Fruit fly (Drosophila melanogaster): ENCODE measurements around the gene CG4619.

The CG4619 gene

DNA sequence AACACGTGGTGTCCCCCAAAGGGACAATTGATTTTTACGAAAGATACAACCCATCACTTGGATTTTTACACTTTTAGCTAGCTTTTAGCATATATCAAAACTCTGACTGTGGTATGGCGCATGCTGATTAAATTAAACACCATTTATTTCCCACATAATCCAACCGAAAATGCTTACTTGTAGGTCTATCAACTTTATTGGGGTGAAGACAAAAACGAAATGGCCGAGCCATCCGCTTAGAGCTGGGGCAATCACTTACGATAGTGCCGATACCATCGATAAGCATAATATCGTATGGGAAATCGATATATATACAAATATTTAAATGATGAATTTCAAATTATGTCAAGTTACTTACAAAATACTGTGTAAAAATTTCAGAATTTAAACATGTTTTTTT is 41.4 kb upstream of the CG4619 start, which contains the start of gene RpS2 (continued):
- TF ChIP-seq dmrt11E (tag; optimal IDR thresholded peaks at IDR 0.05) (peak; percentile 29), E2f1 (GFP tag; IDR thresholded peaks at IDR 0.05) (no peak), stwl (tag; optimal IDR thresholded peaks at IDR 0.05) (peak; percentile 66), CrebB (tag; optimal IDR thresholded peaks at IDR 0.05) (peak; percentile 67), Adf1 (GFP tag; IDR thresholded peaks at IDR 0.05) (peak; percentile 40; the same call in 1 of the 2 replicates), nau (GFP tag; optimal IDR thresholded peaks at IDR 0.05) (peak; percentile 64), Antp (GFP tag; optimal IDR thresholded peaks at IDR 0.05) (no peak), Hmr (GFP tag; optimal IDR thresholded peaks at IDR 0.05) (peak; percentile 85), CG4730 (GFP tag; IDR thresholded peaks at IDR 0.05) (no peak), cwo (GFP tag; optimal IDR thresholded peaks at IDR 0.05) (no peak), exex (tag; optimal IDR thresholded peaks at IDR 0.05) (peak; percentile 31), CG10979 (tag; optimal IDR thresholded peaks at IDR 0.05) (peak; percentile 38), CG2875 (GFP tag; optimal IDR thresholded peaks at IDR 0.05) (peak; percentile 13), unc-4 (GFP tag; IDR thresholded peaks at IDR 0.05; ENCODE audit: partially characterized antibody) (peak; percentile 99), nom (GFP tag; optimal IDR thresholded peaks at IDR 0.05) (peak; percentile 75), CG7928 (GFP tag; optimal IDR thresholded peaks at IDR 0.05) (no peak), Xbp1 (GFP tag; optimal IDR thresholded peaks at IDR 0.05) (peak; percentile 38), gem (tag; optimal IDR thresholded peaks at IDR 0.05) (peak; percentile 30), tx (GFP tag; optimal IDR thresholded peaks at IDR 0.05) (no peak), chn (GFP tag; optimal IDR thresholded peaks at IDR 0.05) (peak; percentile 14), CG17912 (GFP tag; optimal IDR thresholded peaks at IDR 0.05) (peak; percentile 56), CG12769 (tag; optimal IDR thresholded peaks at IDR 0.05) (peak; percentile 65), Deaf1 (tag; optimal IDR thresholded peaks at IDR 0.05) (no peak), sob (GFP tag; IDR thresholded peaks at IDR 0.05) (peak; percentile 65), CG4617 (GFP tag; optimal IDR thresholded peaks at IDR 0.05; ENCODE audit: borderline replicate concordance) (peak; percentile 44), pzg (GFP tag; optimal IDR thresholded peaks at IDR 0.05) (peak; percentile 81), HLH54F (GFP tag; optimal IDR thresholded peaks at IDR 0.05) (peak; percentile 13), sisA (GFP tag; IDR thresholded peaks at IDR 0.05) (no peak), CG18599 (GFP tag; optimal IDR thresholded peaks at IDR 0.05) (no peak), MTF-1 (GFP tag; optimal IDR thresholded peaks at IDR 0.05; ENCODE audit: borderline replicate concordance) (peak; percentile 2), CG17328 (GFP tag; IDR thresholded peaks at IDR 0.05) (peak; percentile 60), CG2116 (GFP tag; optimal IDR thresholded peaks at IDR 0.05) (peak; percentile 94), vfl (GFP tag; optimal IDR thresholded peaks at IDR 0.05) (peak; percentile 33), CG30020 (tag; optimal IDR thresholded peaks at IDR 0.05) (peak; percentile 22), bcd (GFP tag; optimal IDR thresholded peaks at IDR 0.05) (peak; percentile 9), crol (GFP tag; IDR thresholded peaks at IDR 0.05) (no peak), tap (tag; optimal IDR thresholded peaks at IDR 0.05) (no peak), CG15269 (tag; optimal IDR thresholded peaks at IDR 0.05) (peak; percentile 60), Dad (GFP tag; optimal IDR thresholded peaks at IDR 0.05) (peak; percentile 5), sna (GFP tag; IDR thresholded peaks at IDR 0.05; ENCODE audit: partially characterized antibody) (peak; percentile 98), ind (GFP tag; optimal IDR thresholded peaks at IDR 0.05) (no peak), tgo (GFP tag; IDR thresholded peaks at IDR 0.05) (no peak), ci (GFP tag; IDR thresholded peaks at IDR 0.05) (peak; percentile 69; the same call in 2 of the 3 replicates), PHDP (tag; optimal IDR thresholded peaks at IDR 0.05) (peak; percentile 67), CG32532 (GFP tag; IDR thresholded peaks at IDR 0.05) (peak; percentile 58), ham (GFP tag; IDR thresholded peaks at IDR 0.05) (no peak), Nf-YB (GFP tag; optimal IDR thresholded peaks at IDR 0.05) (peak; percentile 13), CG4820 (GFP tag; optimal IDR thresholded peaks at IDR 0.05) (no peak), CG6272 (GFP tag; IDR thresholded peaks at IDR 0.05) (peak; percentile 43), CG17359 (tag; optimal IDR thresholded peaks at IDR 0.05) (peak; percentile 31)
